Fruit fly (Drosophila melanogaster): ENCODE measurements around the gene mip130.

mip130 gene

dm6 chrX:1877107-1877736, 30.8 kb upstream of the mip130 start, which contains the start of the genes CG14817 and CG14805 (continued):
- no peak for TF ChIP-seq Lim3 (GFP tag; IDR thresholded peaks at IDR 0.05)
- no peak for TF ChIP-seq CG3163 (GFP tag; optimal IDR thresholded peaks at IDR 0.05)
- peak; percentile 66 for TF ChIP-seq amos (GFP tag; IDR thresholded peaks at IDR 0.05; ENCODE audit: partially characterized antibody)
- TF ChIP-seq CG18619 (GFP tag; optimal IDR thresholded peaks at IDR 0.05) = peak; percentile 79
- TF ChIP-seq psq (GFP tag; optimal IDR thresholded peaks at IDR 0.05) = no peak
- no peak for TF ChIP-seq hkb (optimal IDR thresholded peaks at IDR 0.05)
- TF ChIP-seq hkb (GFP tag; IDR thresholded peaks at IDR 0.05) = peak; percentile 59; the same call in 1 of the 2 replicates
- TF ChIP-seq CG7786 (GFP tag; optimal IDR thresholded peaks at IDR 0.05) = no peak
- peak; percentile 64 for TF ChIP-seq CG33213 (GFP tag; optimal IDR thresholded peaks at IDR 0.05)
- no peak for TF ChIP-seq CG14965 (GFP tag; optimal IDR thresholded peaks at IDR 0.05; ENCODE audit: borderline replicate concordance)
- TF ChIP-seq dpn (GFP tag; optimal IDR thresholded peaks at IDR 0.05) = peak; percentile 11 to 26
- no peak for TF ChIP-seq CG32767 (GFP tag; IDR thresholded peaks at IDR 0.05)
- peak; percentile 34 for TF ChIP-seq Xbp1 (GFP tag; optimal IDR thresholded peaks at IDR 0.05)
- TF ChIP-seq da (GFP tag; optimal IDR thresholded peaks at IDR 0.05) = no peak
- TF ChIP-seq fd102C (GFP tag; optimal IDR thresholded peaks at IDR 0.05) = peak; percentile 14
- peak; percentile 62 for TF ChIP-seq hbn (GFP tag; IDR thresholded peaks at IDR 0.05; ENCODE audit: partially characterized antibody)
- no peak for TF ChIP-seq ato (GFP tag; IDR thresholded peaks at IDR 0.05; ENCODE audit: partially characterized antibody)
- TF ChIP-seq CG1603 (tag; optimal IDR thresholded peaks at IDR 0.05) = no peak
- 0 out of 3 replicates have a peak, but pooled peaks have one; percentile 44 for TF ChIP-seq C15 (GFP tag; IDR thresholded peaks at IDR 0.05)
- no peak for TF ChIP-seq chn (GFP tag; optimal IDR thresholded peaks at IDR 0.05)
- no peak for TF ChIP-seq CG12769 (tag; optimal IDR thresholded peaks at IDR 0.05)
- peak; percentile 89 for TF ChIP-seq Meics (GFP tag; optimal IDR thresholded peaks at IDR 0.05)
- TF ChIP-seq Awh (GFP tag; IDR thresholded peaks at IDR 0.05) = peak; percentile 46; the same call in 1 of the 2 replicates
- peak; percentile 67 for TF ChIP-seq gsb-n (tag; optimal IDR thresholded peaks at IDR 0.05)
- no peak for TF ChIP-seq emc (GFP tag; optimal IDR thresholded peaks at IDR 0.05)
- no peak for TF ChIP-seq CG9876 (GFP tag; optimal IDR thresholded peaks at IDR 0.05)
- peak; percentile 91 for TF ChIP-seq ci (GFP tag; IDR thresholded peaks at IDR 0.05)
- TF ChIP-seq hth (optimal IDR thresholded peaks at IDR 0.05) = no peak
- TF ChIP-seq CG8388 (GFP tag; optimal IDR thresholded peaks at IDR 0.05) = peak; percentile 70
- TF ChIP-seq CG7372 (GFP tag; IDR thresholded peaks at IDR 0.05) = no peak
- TF ChIP-seq exex (tag; optimal IDR thresholded peaks at IDR 0.05) = no peak
- TF ChIP-seq Mes4 (GFP tag; optimal IDR thresholded peaks at IDR 0.05) = peak; percentile 58
- no peak for TF ChIP-seq CG7357 (GFP tag; IDR thresholded peaks at IDR 0.05)
- peak; percentile 67 for TF ChIP-seq vvl (GFP tag; IDR thresholded peaks at IDR 0.05)
- TF ChIP-seq CG13894 (tag; optimal IDR thresholded peaks at IDR 0.05) = peak; percentile 80
- TF ChIP-seq Oaz (GFP tag; IDR thresholded peaks at IDR 0.05) = no peak
- TF ChIP-seq CG17912 (GFP tag; optimal IDR thresholded peaks at IDR 0.05) = peak; percentile 84
- peak; percentile 19; the same call in 1 of the 2 replicates for TF ChIP-seq ranshi (GFP tag; IDR thresholded peaks at IDR 0.05)
- TF ChIP-seq CG10209 (GFP tag; optimal IDR thresholded peaks at IDR 0.05) = peak; percentile 72
- TF ChIP-seq grau (tag; optimal IDR thresholded peaks at IDR 0.05) = peak; percentile 66
- no peak for TF ChIP-seq CG15011 (GFP tag; optimal IDR thresholded peaks at IDR 0.05)
- TF ChIP-seq CG7928 (GFP tag; optimal IDR thresholded peaks at IDR 0.05) = no peak
- TF ChIP-seq CG7556 (GFP tag; optimal IDR thresholded peaks at IDR 0.05) = peak; percentile 45
- TF ChIP-seq CG4282 (GFP tag; optimal IDR thresholded peaks at IDR 0.05) = no peak
- TF ChIP-seq trh (GFP tag; optimal IDR thresholded peaks at IDR 0.05) = no peak
- TF ChIP-seq CG33557 (GFP tag; optimal IDR thresholded peaks at IDR 0.05) = peak; percentile 70
- TF ChIP-seq CG5180 (GFP tag; optimal IDR thresholded peaks at IDR 0.05) = no peak
- TF ChIP-seq cato (GFP tag; optimal IDR thresholded peaks at IDR 0.05; ENCODE audit: borderline replicate concordance) = no peak
- TF ChIP-seq shn (GFP tag; optimal IDR thresholded peaks at IDR 0.05) = no peak
- no peak for TF ChIP-seq gsb (GFP tag; IDR thresholded peaks at IDR 0.05)
- TF ChIP-seq CG13424 (tag; optimal IDR thresholded peaks at IDR 0.05) = peak; percentile 47
